Worm (Caenorhabditis elegans) whole organism, L4 larva: Measurements from ENCODE around the gene str-113.

Experiments
- F10B5.3 ChIP-seq: sonication (generic microtip); optimal IDR thresholded peaks from 2 replicates; lab custom pipeline; 2016; ENCODE audit warnings: mild to moderate bottlenecking, missing genetic modification characterization, missing compliant biosample characterization
- F37D6.2 ChIP-seq: sonication (generic microtip); optimal IDR thresholded peaks from 2 replicates; lab custom pipeline; 2016; ENCODE audit warnings: mild to moderate bottlenecking, missing genetic modification characterization, missing compliant biosample characterization
- F44E2.7 ChIP-seq: fragments of 200-800 bp; sonication (Bioruptor generic); IDR thresholded peaks from 2 replicates; pipeline ENCODE4 v2.1.2; 2022; ENCODE audit warnings: missing genetic modification characterization, missing compliant biosample characterization
- F49E8.2 ChIP-seq: sonication (generic microtip); optimal IDR thresholded peaks from 2 replicates; lab custom pipeline; 2016; ENCODE audit warnings: missing compliant biosample characterization, mild to moderate bottlenecking, missing genetic modification characterization, borderline replicate concordance
- T26A8.4 ChIP-seq: fragments of 200-800 bp; sonication (Bioruptor generic); IDR thresholded peaks from 2 replicates; pipeline ENCODE4 v1.3.6; 2022; ENCODE audit warnings: missing genetic modification characterization, missing compliant biosample characterization
- Y5F2A.4 ChIP-seq: fragments of 200-800 bp; sonication (Bioruptor generic); optimal IDR thresholded peaks from 2 replicates; lab custom pipeline; 2018; ENCODE audit warnings: mild to moderate bottlenecking, missing genetic modification characterization, missing compliant biosample characterization
- ZK337.2 ChIP-seq: fragments of 200-800 bp; sonication (Bioruptor generic); IDR thresholded peaks from 2 replicates; pipeline ENCODE4 v1.3.6; 2022; ENCODE audit warnings: missing genetic modification reagents, missing genetic modification characterization, missing compliant biosample characterization
- ZK546.5 ChIP-seq, 2 experiments: sonication (generic microtip); optimal IDR thresholded peaks; 2 replicates each; lab custom pipeline; 2017; ENCODE audit warnings: missing biosample characterization in 2 of 2, missing genetic modification characterization in 2 of 2
- attf-4 ChIP-seq: sonication (generic microtip); optimal IDR thresholded peaks from 3 replicates; lab custom pipeline; 2017; ENCODE audit warnings: missing biosample characterization, missing genetic modification characterization
- ceh-20 ChIP-seq: fragments of 200-800 bp; sonication (Bioruptor generic); IDR thresholded peaks from 2 replicates; pipeline ENCODE4 v1.3.6; 2022; ENCODE audit warnings: missing genetic modification reagents, missing genetic modification characterization, missing compliant biosample characterization
- ceh-28 ChIP-seq: fragments of 150-350 bp; optimal IDR thresholded peaks from 2 replicates; lab custom pipeline; 2014; ENCODE audit warnings: missing biosample characterization, missing genetic modification reagents, missing genetic modification characterization
- ceh-32 ChIP-seq: sonication (generic microtip); optimal IDR thresholded peaks from 2 replicates; lab custom pipeline; 2016; ENCODE audit warnings: mild to moderate bottlenecking, missing genetic modification characterization, missing compliant biosample characterization; ENCODE audit not compliant: poor library complexity
- ceh-82 ChIP-seq: sonication (generic microtip); optimal IDR thresholded peaks from 2 replicates; lab custom pipeline; 2017; ENCODE audit warnings: missing biosample characterization, missing genetic modification characterization
- ctbp-1 ChIP-seq: fragments of 200-800 bp; sonication (Bioruptor generic); IDR thresholded peaks from 2 replicates; pipeline ENCODE4 v1.3.6; 2022; ENCODE audit warnings: missing genetic modification reagents, missing genetic modification characterization, missing compliant biosample characterization
- daf-12 ChIP-seq: fragments of 150-350 bp; optimal IDR thresholded peaks from 2 replicates; lab custom pipeline; 2014; ENCODE audit warnings: missing biosample characterization, missing genetic modification reagents, missing genetic modification characterization
- daf-16 ChIP-seq, 3 experiments: sonication (generic microtip); optimal IDR thresholded peaks; 2 replicates each; lab custom pipeline; 2016 to 2017; ENCODE audit warnings: missing genetic modification characterization in 3 of 3, missing genetic modification reagents in 3 of 3, mild to moderate bottlenecking in 2 of 3, missing compliant biosample characterization in 2 of 3, missing biosample characterization in 1 of 3, moderate library complexity in 1 of 3
- dmd-6 ChIP-seq: fragments of 200-800 bp; sonication (Bioruptor generic); IDR thresholded peaks from 2 replicates; pipeline ENCODE4 v1.3.6; 2022; ENCODE audit warnings: missing genetic modification reagents, missing genetic modification characterization, missing compliant biosample characterization
- dmd-8 ChIP-seq: fragments of 200-800 bp; sonication (Bioruptor generic); IDR thresholded peaks from 2 replicates; pipeline ENCODE4 v1.3.6; 2022; ENCODE audit warnings: missing genetic modification characterization, missing compliant biosample characterization
- dmd-9 ChIP-seq: fragments of 200-800 bp; sonication (Bioruptor generic); IDR thresholded peaks from 2 replicates; pipeline ENCODE4 v1.3.6; 2022; ENCODE audit warnings: missing genetic modification reagents, missing genetic modification characterization, missing compliant biosample characterization
- fkh-10 ChIP-seq: fragments of 150-350 bp; optimal IDR thresholded peaks from 2 replicates; lab custom pipeline; 2014; ENCODE audit warnings: missing biosample characterization, missing genetic modification reagents, missing genetic modification characterization
- gei-8 ChIP-seq: fragments of 200-800 bp; sonication (Bioruptor generic); optimal IDR thresholded peaks from 2 replicates; lab custom pipeline; 2018; ENCODE audit warnings: mild to moderate bottlenecking, missing genetic modification characterization, missing compliant biosample characterization
- hif-1 ChIP-seq, 2 experiments: sonication (generic microtip); optimal IDR thresholded peaks; 2 replicates each; lab custom pipeline; 2016 to 2017; ENCODE audit warnings: missing compliant biosample characterization in 2 of 2, missing genetic modification characterization in 2 of 2, missing genetic modification reagents in 2 of 2, missing genotype in 2 of 2, mild to moderate bottlenecking in 1 of 2
- hlh-30 ChIP-seq: sonication (generic microtip); optimal IDR thresholded peaks from 2 replicates; lab custom pipeline; 2017; ENCODE audit warnings: antibody characterized with exemption, mild to moderate bottlenecking, missing genetic modification characterization, missing compliant biosample characterization; ENCODE audit not compliant: insufficient read depth
- hmg-1.1 ChIP-seq: fragments of 200-800 bp; sonication (Bioruptor generic); IDR thresholded peaks from 2 replicates; pipeline ENCODE4 v1.3.6; 2022; ENCODE audit warnings: missing genetic modification reagents, missing genetic modification characterization, missing compliant biosample characterization
- jun-1 ChIP-seq: fragments of 150-350 bp; optimal IDR thresholded peaks from 2 replicates; lab custom pipeline; 2014; ENCODE audit warnings: missing biosample characterization, missing genetic modification reagents, missing genetic modification characterization
- lim-7 ChIP-seq: fragments of 200-800 bp; sonication (Bioruptor generic); IDR thresholded peaks from 2 replicates; pipeline ENCODE4 v1.3.6; 2022; ENCODE audit warnings: missing genetic modification characterization, missing compliant biosample characterization
- lin-15B ChIP-seq: fragments of 150-350 bp; sonication (generic microtip); optimal IDR thresholded peaks from 3 replicates; lab custom pipeline; 2014; ENCODE audit warnings: missing biosample characterization, missing genetic modification characterization
- lin-29 ChIP-seq: fragments of 200-800 bp; sonication (Bioruptor generic); IDR thresholded peaks from 2 replicates; pipeline ENCODE4 v1.3.6; 2022; ENCODE audit warnings: missing genetic modification reagents, missing genetic modification characterization, missing compliant biosample characterization
- lin-39 ChIP-seq: fragments of 150-350 bp; optimal IDR thresholded peaks from 2 replicates; lab custom pipeline; 2014; ENCODE audit warnings: missing biosample characterization, missing genetic modification reagents, missing genetic modification characterization
- mep-1 ChIP-seq: fragments of 150-350 bp; sonication (generic microtip); optimal IDR thresholded peaks from 3 replicates; lab custom pipeline; 2014; ENCODE audit warnings: missing biosample characterization, missing genetic modification characterization
- nhr-10 ChIP-seq: fragments of 150-350 bp; optimal IDR thresholded peaks from 2 replicates; lab custom pipeline; 2014; ENCODE audit warnings: missing biosample characterization, missing genetic modification characterization
- nhr-102 ChIP-seq: sonication (generic microtip); optimal IDR thresholded peaks from 2 replicates; lab custom pipeline; 2016; ENCODE audit warnings: mild to moderate bottlenecking, missing genetic modification characterization, moderate library complexity, missing compliant biosample characterization
- nhr-11 ChIP-seq: fragments of 150-350 bp; optimal IDR thresholded peaks from 2 replicates; lab custom pipeline; 2014; ENCODE audit warnings: missing biosample characterization, missing genetic modification characterization
- nhr-41 ChIP-seq: fragments of 200-800 bp; sonication (Bioruptor generic); IDR thresholded peaks from 2 replicates; pipeline ENCODE4 v1.3.6; 2022; ENCODE audit warnings: missing genetic modification reagents, missing genetic modification characterization, missing compliant biosample characterization
- nhr-6 ChIP-seq: fragments of 150-350 bp; optimal IDR thresholded peaks from 2 replicates; lab custom pipeline; 2014; ENCODE audit warnings: missing biosample characterization, missing genetic modification characterization
- php-3 ChIP-seq: fragments of 200-800 bp; sonication (Bioruptor generic); IDR thresholded peaks from 2 replicates; pipeline ENCODE4 v1.3.6; 2022; ENCODE audit warnings: missing genetic modification reagents, missing genetic modification characterization, missing compliant biosample characterization
- rbr-2 ChIP-seq: sonication (generic microtip); optimal IDR thresholded peaks from 2 replicates; lab custom pipeline; 2016; ENCODE audit warnings: missing genotype, missing genetic modification characterization, missing compliant biosample characterization
- saeg-2 ChIP-seq: fragments of 200-800 bp; sonication (Bioruptor generic); IDR thresholded peaks from 2 replicates; pipeline ENCODE4 v1.3.6; 2022; ENCODE audit warnings: missing genetic modification reagents, missing genetic modification characterization, missing compliant biosample characterization
- set-16 ChIP-seq: fragments of 200-800 bp; sonication (Bioruptor generic); IDR thresholded peaks from 2 replicates; pipeline ENCODE4 v1.3.6; 2022; ENCODE audit warnings: missing genetic modification reagents, missing genetic modification characterization, missing compliant biosample characterization
- snpc-1.2 ChIP-seq: fragments of 200-800 bp; sonication (Bioruptor generic); IDR thresholded peaks from 2 replicates; pipeline ENCODE4 v1.3.6; 2022; ENCODE audit warnings: missing genetic modification reagents, missing genetic modification characterization, missing compliant biosample characterization
- tag-97 ChIP-seq: fragments of 200-800 bp; sonication (Bioruptor generic); IDR thresholded peaks from 2 replicates; pipeline ENCODE4 v1.3.6; 2022; ENCODE audit warnings: missing genetic modification characterization, missing compliant biosample characterization
- tra-1 ChIP-seq: fragments of 200-800 bp; sonication (Bioruptor generic); IDR thresholded peaks from 2 replicates; pipeline ENCODE4 v1.3.6; 2022; ENCODE audit warnings: missing genetic modification reagents, missing genetic modification characterization, missing compliant biosample characterization
- unc-62 ChIP-seq, 3 experiments: fragments of 150-350 bp in 1 of 3; sonication (generic microtip); optimal IDR thresholded peaks in 2 of 3; peaks in 1 of 3; 1 replicate in 1 of 3; 2 replicates in 2 of 3; lab custom pipeline; 2014 to 2017; ENCODE audit warnings: missing biosample characterization in 3 of 3, missing genetic modification characterization in 3 of 3, missing genetic modification reagents in 3 of 3, missing genotype in 1 of 3
- vab-7 ChIP-seq: fragments of 200-800 bp; sonication (Bioruptor generic); IDR thresholded peaks from 2 replicates; pipeline ENCODE4 v1.3.6; 2022; ENCODE audit warnings: missing genetic modification reagents, missing genetic modification characterization, missing compliant biosample characterization
- zag-1 ChIP-seq: fragments of 150-350 bp; optimal IDR thresholded peaks from 2 replicates; lab custom pipeline; 2014; ENCODE audit warnings: missing biosample characterization, missing genetic modification characterization
- zfp-2 ChIP-seq: sonication (generic microtip); optimal IDR thresholded peaks from 2 replicates; lab custom pipeline; 2016; ENCODE audit warnings: mild to moderate bottlenecking, missing genetic modification characterization, missing compliant biosample characterization
- zip-11 ChIP-seq: fragments of 200-800 bp; sonication (Bioruptor generic); IDR thresholded peaks from 2 replicates; pipeline ENCODE4 v1.3.6; 2022; ENCODE audit warnings: missing genetic modification characterization, missing compliant biosample characterization
- ztf-7 ChIP-seq: fragments of 150-350 bp; optimal IDR thresholded peaks from 2 replicates; lab custom pipeline; 2014; ENCODE audit warnings: missing biosample characterization, missing genetic modification characterization

The str-113 gene

DNA sequence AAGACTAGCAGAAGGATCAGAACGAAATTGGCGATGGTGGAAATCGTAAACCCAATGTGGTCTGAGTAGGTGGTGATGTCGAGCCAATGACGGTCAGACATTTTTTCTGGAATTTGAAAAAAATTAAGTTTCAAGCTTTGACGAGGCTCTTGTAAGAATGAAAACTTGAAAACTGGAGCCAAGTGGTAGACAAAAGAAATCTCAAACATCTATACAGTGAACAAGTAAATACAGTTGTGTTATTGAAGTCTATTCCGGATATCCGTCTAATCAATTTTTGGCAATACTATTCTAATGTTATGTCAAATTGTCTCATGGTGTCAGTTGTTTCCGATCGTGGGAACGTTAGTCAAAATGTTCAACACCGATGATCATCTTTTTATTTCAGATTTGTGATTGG, at the start of gene str-113:
str-113 (minus strand) TSS at position 101 of the 400 bp plus-strand sequence.
- TF ChIP-seq F44E2.7 (GFP tag; lab: Robert Waterston, UW) (no peak), nhr-41 (no peak), nhr-102 (tag; lab: Kevin White, UChicago) (no peak), tag-97 (GFP tag; lab: Robert Waterston, UW) (no peak), ceh-28 (no peak), ceh-82 (no peak), php-3 (GFP tag; lab: Robert Waterston, UW) (no peak), daf-16 (GFP tag; optimal IDR thresholded peaks at IDR 0.05; lab: Kevin White, UChicago) (no peak), daf-16 (tag; optimal IDR thresholded peaks at IDR 0.05; lab: Kevin White, UChicago) (no peak), F10B5.3 (tag; lab: Kevin White, UChicago) (no peak), saeg-2 (no peak), zag-1 (no peak), ZK546.5 (tag; optimal IDR thresholded peaks at IDR 0.05; lab: Kevin White, UChicago) (no peak), dmd-9 (GFP tag; lab: Robert Waterston, UW) (no peak), jun-1 (tag; lab: Kevin White, UChicago) (no peak), ctbp-1 (GFP tag; lab: Robert Waterston, UW) (no peak), F37D6.2 (tag; lab: Kevin White, UChicago) (no peak), lin-29 (no peak), ceh-32 (tag; lab: Kevin White, UChicago) (no peak)
- TF ChIP-seq, all 104 proteins: peak for 0

DNA sequence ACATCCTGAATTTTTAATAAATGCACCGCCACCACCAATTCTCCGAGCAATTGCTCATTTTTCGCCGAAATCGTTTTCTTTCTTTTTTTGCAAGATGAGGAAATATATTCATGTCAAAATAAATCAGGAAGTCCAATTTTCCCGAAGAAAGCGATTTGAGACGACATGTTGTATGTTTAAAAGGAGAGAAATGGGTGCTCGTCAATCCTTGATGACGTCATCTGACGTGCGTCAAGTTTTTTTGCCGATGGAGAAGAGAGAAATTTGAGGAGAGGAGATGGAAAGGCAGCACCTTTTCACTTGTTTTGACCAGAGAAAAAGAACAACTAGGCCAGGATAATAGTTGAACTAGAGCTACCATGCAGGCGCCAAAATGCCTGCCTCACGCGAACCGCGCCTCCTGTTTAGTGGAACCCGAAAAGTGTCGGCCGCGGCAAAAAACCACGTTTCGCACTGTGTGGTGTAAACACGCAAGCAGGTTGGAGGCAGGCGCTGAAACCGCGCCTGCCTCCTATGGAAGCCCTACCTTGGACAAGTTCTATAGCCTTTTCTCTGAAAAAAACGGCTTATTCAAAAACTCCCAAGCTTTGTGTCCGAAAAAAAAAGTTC, 49.6 kb upstream of the str-113 start:
- peak; percentile 34 for TF ChIP-seq F37D6.2 (tag; lab: Kevin White, UChicago)
- TF ChIP-seq nhr-6 = no peak
- TF ChIP-seq nhr-10 (tag; lab: Kevin White, UChicago) = no peak
- TF ChIP-seq zip-11 = no peak
- TF ChIP-seq lin-15B (tag; lab: Kevin White, UChicago) = no peak
- TF ChIP-seq lim-7 (GFP tag; lab: Robert Waterston, UW) = no peak
- peak; percentile 22 for TF ChIP-seq gei-8 (GFP tag; lab: Kevin White, UChicago)
- peak; percentile 96 for TF ChIP-seq ceh-20 (GFP tag; lab: Robert Waterston, UW)
- no peak for TF ChIP-seq snpc-1.2 (GFP tag; lab: Robert Waterston, UW)
- TF ChIP-seq ctbp-1 (GFP tag; lab: Robert Waterston, UW) = peak; percentile 87
- TF ChIP-seq dmd-8 (GFP tag; lab: Robert Waterston, UW) = no peak
- TF ChIP-seq T26A8.4 (GFP tag; lab: Robert Waterston, UW) = no peak; the same call in 1 of the 2 replicates
- TF ChIP-seq attf-4 (tag; lab: Kevin White, UChicago) = no peak
- peak; percentile 18 for TF ChIP-seq hlh-30
- no peak for TF ChIP-seq ztf-7 (tag; lab: Kevin White, UChicago)
- TF ChIP-seq F49E8.2 (tag; lab: Kevin White, UChicago) = no peak
- no peak for TF ChIP-seq ceh-32 (tag; lab: Kevin White, UChicago)
- no peak for TF ChIP-seq zfp-2 (tag; lab: Kevin White, UChicago)
- TF ChIP-seq ZK337.2 = no peak
- TF ChIP-seq tra-1 (GFP tag; lab: Robert Waterston, UW) = no peak
- TF ChIP-seq mep-1 (tag; lab: Kevin White, UChicago) = peak; percentile 71
- peak; percentile 44 for TF ChIP-seq nhr-11 (tag; lab: Kevin White, UChicago)
- no peak for TF ChIP-seq lin-29
- TF ChIP-seq fkh-10 (GFP tag; lab: Kevin White, UChicago) = peak; percentile 84
- 0 out of 2 replicates have a peak, but pooled peaks have one; percentile 23 for TF ChIP-seq set-16 (GFP tag; lab: Robert Waterston, UW)
- peak; percentile 26 for TF ChIP-seq lin-39 (tag; lab: Kevin White, UChicago)
- 0 out of 2 replicates have a peak, but pooled peaks have one; percentile 11 for TF ChIP-seq hmg-1.1
- peak in 1 of 2 experiments; percentile 18 for TF ChIP-seq hif-1 (tag; optimal IDR thresholded peaks at IDR 0.05; lab: Kevin White, UChicago)
- peak in 1 of 2 experiments; percentile 99 for TF ChIP-seq unc-62 (GFP tag; optimal IDR thresholded peaks at IDR 0.05 in 1 of 2; lab: Kevin White, UChicago)
- no peak for TF ChIP-seq unc-62 (tag; optimal IDR thresholded peaks at IDR 0.05; lab: Kevin White, UChicago)
- TF ChIP-seq vab-7 = peak; percentile 43; the same call in 1 of the 2 replicates
- peak; percentile 39; the same call in 1 of the 2 replicates for TF ChIP-seq dmd-6 (GFP tag; lab: Robert Waterston, UW)
- TF ChIP-seq Y5F2A.4 (GFP tag; lab: Kevin White, UChicago) = no peak
- TF ChIP-seq daf-12 = no peak
- no peak for TF ChIP-seq rbr-2
